Worm (Caenorhabditis elegans): Measurements from ENCODE around the gene F28H6.4.

DNA sequence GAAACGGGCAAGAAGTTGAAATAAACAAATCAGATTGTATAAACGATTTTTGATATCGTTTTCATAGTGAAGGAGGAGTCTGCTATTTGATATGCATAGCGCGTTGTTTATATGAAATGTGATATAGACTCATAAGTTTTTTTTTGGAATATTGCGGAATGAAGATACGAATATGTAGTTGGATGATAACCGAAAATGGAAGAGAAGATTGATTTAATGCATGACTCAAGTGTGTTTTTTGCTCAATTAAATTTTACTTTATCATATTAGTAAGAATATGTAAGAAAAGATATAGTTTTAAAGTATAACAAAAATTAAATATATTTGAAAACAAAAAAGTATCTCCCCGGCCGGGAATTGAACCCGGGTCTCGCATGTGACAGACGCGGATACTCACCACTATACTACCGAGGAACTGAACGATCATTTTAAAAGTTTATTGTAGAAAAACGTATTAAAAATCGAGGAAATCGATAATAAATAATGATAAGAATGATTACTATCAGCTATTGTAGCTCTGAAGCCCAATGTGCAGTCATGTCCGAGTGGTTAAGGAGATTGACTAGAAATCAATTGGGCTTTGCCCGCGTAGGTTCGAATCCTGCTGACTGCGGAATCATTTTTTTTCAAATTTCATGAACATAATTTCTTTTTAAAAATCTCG is 34.1 kb downstream of the F28H6.4 start, which contains the start of gene lgc-25:
- no peak for TF ChIP-seq dve-1 (tag; optimal IDR thresholded peaks at IDR 0.05)
- no peak for TF ChIP-seq pqm-1 (tag; optimal IDR thresholded peaks at IDR 0.05)
- no peak for TF ChIP-seq elt-2 (tag; optimal IDR thresholded peaks at IDR 0.05)
- no peak for TF ChIP-seq unc-86 (tag; optimal IDR thresholded peaks at IDR 0.05)
- TF ChIP-seq lim-6 (tag; optimal IDR thresholded peaks at IDR 0.05) = no peak
- no peak for TF ChIP-seq sox-4 (tag; optimal IDR thresholded peaks at IDR 0.05)
- TF ChIP-seq pag-3 (tag; optimal IDR thresholded peaks at IDR 0.05; ENCODE audit: borderline replicate concordance) = no peak
- no peak for TF ChIP-seq che-1 (tag; optimal IDR thresholded peaks at IDR 0.05)

All from whole organism, late embryonic.